Worm (Caenorhabditis elegans) whole organism, L2 larva: ENCODE data around the gene scvp-1.

ENCODE experiments used
- C34F6.9 ChIP-seq: fragments of 150-350 bp; optimal IDR thresholded peaks from 2 replicates; lab custom pipeline; 2014; ENCODE audit warnings: missing biosample characterization, missing genetic modification characterization
- F13H6.1 ChIP-seq: sonication (generic microtip); optimal IDR thresholded peaks from 2 replicates; lab custom pipeline; 2016; ENCODE audit warnings: missing genetic modification characterization, missing compliant biosample characterization
- R02D3.7 ChIP-seq: fragments of 150-350 bp; optimal IDR thresholded peaks from 2 replicates; lab custom pipeline; 2014; ENCODE audit warnings: missing biosample characterization, missing genetic modification characterization
- Y55F3AM.14 ChIP-seq: fragments of 200-800 bp; sonication (Bioruptor generic); optimal IDR thresholded peaks from 2 replicates; lab custom pipeline; 2018; ENCODE audit warnings: mild to moderate bottlenecking, missing genetic modification characterization, missing compliant biosample characterization
- ZK546.5 ChIP-seq: sonication (generic microtip); optimal IDR thresholded peaks from 2 replicates; lab custom pipeline; 2017; ENCODE audit warnings: missing biosample characterization, missing genetic modification characterization
- alr-1 ChIP-seq: fragments of 150-350 bp; optimal IDR thresholded peaks from 2 replicates; lab custom pipeline; 2014; ENCODE audit warnings: missing biosample characterization, missing genetic modification characterization
- aly-2 ChIP-seq: fragments of 150-350 bp; optimal IDR thresholded peaks from 2 replicates; lab custom pipeline; 2014; ENCODE audit warnings: missing biosample characterization, missing genetic modification characterization
- ama-1 ChIP-seq: fragments of 150-350 bp; optimal IDR thresholded peaks from 2 replicates; lab custom pipeline; 2018; ENCODE audit warnings: inconsistent platforms
- blmp-1 ChIP-seq: sonication (generic microtip); optimal IDR thresholded peaks from 2 replicates; lab custom pipeline; 2017; ENCODE audit warnings: missing genetic modification characterization, mild to moderate bottlenecking, missing compliant biosample characterization, antibody characterized with exemption, moderate library complexity; ENCODE audit not compliant: insufficient read depth
- ceh-16 ChIP-seq: fragments of 150-350 bp; optimal IDR thresholded peaks from 2 replicates; lab custom pipeline; 2014; ENCODE audit warnings: missing biosample characterization, missing genetic modification characterization
- ceh-82 ChIP-seq: fragments of 150-350 bp; optimal IDR thresholded peaks from 2 replicates; lab custom pipeline; 2014; ENCODE audit warnings: missing biosample characterization, missing genetic modification characterization
- crh-2 ChIP-seq: sonication (generic microtip); optimal IDR thresholded peaks from 2 replicates; lab custom pipeline; 2017; ENCODE audit warnings: missing biosample characterization, missing genetic modification characterization
- dmd-4 ChIP-seq: sonication (generic microtip); optimal IDR thresholded peaks from 2 replicates; lab custom pipeline; 2017; ENCODE audit warnings: missing biosample characterization, missing genetic modification characterization
- egl-27 ChIP-seq: sonication (generic microtip); optimal IDR thresholded peaks from 3 replicates; lab custom pipeline; 2017; ENCODE audit warnings: missing biosample characterization, missing genetic modification reagents, missing genetic modification characterization
- elt-1 ChIP-seq: fragments of 150-350 bp; optimal IDR thresholded peaks from 2 replicates; lab custom pipeline; 2014; ENCODE audit warnings: missing biosample characterization, missing genetic modification characterization
- elt-3 ChIP-seq: sonication (generic microtip); optimal IDR thresholded peaks from 2 replicates; lab custom pipeline; 2017; ENCODE audit warnings: missing biosample characterization, missing genetic modification characterization
- fos-1 ChIP-seq: fragments of 150-350 bp; optimal IDR thresholded peaks from 2 replicates; lab custom pipeline; 2014; ENCODE audit warnings: missing biosample characterization, missing genetic modification characterization
- gmeb-1 ChIP-seq: fragments of 150-350 bp; optimal IDR thresholded peaks from 2 replicates; lab custom pipeline; 2014; ENCODE audit warnings: missing biosample characterization, missing genetic modification characterization
- lin-11 ChIP-seq: fragments of 150-350 bp; sonication (generic microtip); optimal IDR thresholded peaks from 2 replicates; lab custom pipeline; 2014; ENCODE audit warnings: missing biosample characterization, missing genetic modification characterization, inconsistent platforms, mixed read lengths
- lin-13 ChIP-seq: fragments of 150-350 bp; optimal IDR thresholded peaks from 2 replicates; lab custom pipeline; 2014; ENCODE audit warnings: missing biosample characterization, missing genetic modification reagents, missing genetic modification characterization
- lin-39 ChIP-seq: fragments of 150-350 bp; optimal IDR thresholded peaks from 2 replicates; lab custom pipeline; 2014; ENCODE audit warnings: missing biosample characterization, missing genetic modification reagents, missing genetic modification characterization
- lsy-2 ChIP-seq, 2 experiments: fragments of 150-350 bp in 1 of 2; sonication (generic microtip) in 1 of 2; optimal IDR thresholded peaks; 2 replicates each; lab custom pipeline; 2014 to 2017; ENCODE audit warnings: missing biosample characterization in 2 of 2, missing genetic modification characterization in 2 of 2
- mab-5 ChIP-seq: fragments of 150-350 bp; optimal IDR thresholded peaks from 2 replicates; lab custom pipeline; 2014; ENCODE audit warnings: missing biosample characterization, missing genetic modification characterization
- mbf-1 ChIP-seq: sonication (generic microtip); optimal IDR thresholded peaks from 2 replicates; lab custom pipeline; 2017; ENCODE audit warnings: missing biosample characterization, missing genetic modification characterization
- mdl-1 ChIP-seq, 2 experiments: fragments of 150-350 bp in 1 of 2; sonication (generic microtip) in 1 of 2; optimal IDR thresholded peaks; 2 replicates each; lab custom pipeline; 2017; ENCODE audit warnings: missing biosample characterization in 2 of 2, missing genetic modification characterization in 2 of 2
- nhr-10 ChIP-seq: sonication (generic microtip); optimal IDR thresholded peaks from 2 replicates; lab custom pipeline; 2017; ENCODE audit warnings: missing biosample characterization, missing genetic modification characterization
- nhr-11 ChIP-seq: fragments of 150-350 bp; optimal IDR thresholded peaks from 2 replicates; lab custom pipeline; 2014; ENCODE audit warnings: missing biosample characterization, missing genetic modification characterization
- nhr-12 ChIP-seq: fragments of 150-350 bp; optimal IDR thresholded peaks from 2 replicates; lab custom pipeline; 2014; ENCODE audit warnings: missing biosample characterization, missing genetic modification characterization
- nhr-129 ChIP-seq: fragments of 150-350 bp; optimal IDR thresholded peaks from 2 replicates; lab custom pipeline; 2014; ENCODE audit warnings: missing biosample characterization, missing genetic modification characterization
- nhr-21 ChIP-seq: fragments of 150-350 bp; optimal IDR thresholded peaks from 2 replicates; lab custom pipeline; 2014; ENCODE audit warnings: missing biosample characterization, missing genetic modification characterization
- nhr-23 ChIP-seq: fragments of 150-350 bp; optimal IDR thresholded peaks from 2 replicates; lab custom pipeline; 2014; ENCODE audit warnings: missing biosample characterization, missing genetic modification reagents, missing genetic modification characterization
- nhr-237 ChIP-seq: fragments of 150-350 bp; optimal IDR thresholded peaks from 2 replicates; lab custom pipeline; 2014; ENCODE audit warnings: missing biosample characterization, missing genetic modification characterization
- nhr-25 ChIP-seq: fragments of 150-350 bp; sonication (generic microtip); optimal IDR thresholded peaks from 3 replicates; lab custom pipeline; 2014; ENCODE audit warnings: missing biosample characterization, missing genetic modification characterization
- nhr-6 ChIP-seq: fragments of 150-350 bp; optimal IDR thresholded peaks from 2 replicates; lab custom pipeline; 2014; ENCODE audit warnings: missing biosample characterization, missing genetic modification characterization
- nhr-77 ChIP-seq: fragments of 150-350 bp; optimal IDR thresholded peaks from 2 replicates; lab custom pipeline; 2014; ENCODE audit warnings: missing biosample characterization, missing genetic modification characterization
- peb-1 ChIP-seq: fragments of 150-350 bp; optimal IDR thresholded peaks from 2 replicates; lab custom pipeline; 2014; ENCODE audit warnings: missing biosample characterization, missing genetic modification characterization
- sem-4 ChIP-seq: fragments of 150-350 bp; optimal IDR thresholded peaks from 2 replicates; lab custom pipeline; 2014; ENCODE audit warnings: missing biosample characterization, missing genetic modification reagents, missing genetic modification characterization
- skn-1 ChIP-seq: sonication (generic microtip); optimal IDR thresholded peaks from 2 replicates; lab custom pipeline; 2017; ENCODE audit warnings: missing biosample characterization, missing genetic modification characterization
- sma-3 ChIP-seq: sonication (generic microtip); optimal IDR thresholded peaks from 2 replicates; lab custom pipeline; 2016; ENCODE audit warnings: missing genetic modification reagents, missing genetic modification characterization, missing compliant biosample characterization
- sma-9 ChIP-seq, 2 experiments: fragments of 150-350 bp in 1 of 2; sonication (generic microtip) in 1 of 2; optimal IDR thresholded peaks; 2 replicates each; lab custom pipeline; 2014 to 2016; ENCODE audit warnings: missing genetic modification characterization in 2 of 2, mild to moderate bottlenecking in 1 of 2, missing biosample characterization in 1 of 2, missing compliant biosample characterization in 1 of 2, missing genetic modification reagents in 1 of 2, moderate library complexity in 1 of 2
- snpc-4 ChIP-seq: fragments of 150-350 bp; optimal IDR thresholded peaks from 2 replicates; lab custom pipeline; 2014; ENCODE audit warnings: missing biosample characterization, missing genetic modification characterization
- unc-39 ChIP-seq: fragments of 150-350 bp; optimal IDR thresholded peaks from 2 replicates; lab custom pipeline; 2014; ENCODE audit warnings: missing biosample characterization, missing genetic modification characterization
- unc-55 ChIP-seq: fragments of 150-350 bp; sonication (generic microtip); optimal IDR thresholded peaks from 3 replicates; lab custom pipeline; 2014; ENCODE audit warnings: missing biosample characterization, missing genetic modification reagents, missing genetic modification characterization
- unc-62 ChIP-seq: fragments of 150-350 bp; optimal IDR thresholded peaks from 2 replicates; lab custom pipeline; 2014; ENCODE audit warnings: missing biosample characterization, missing genetic modification reagents, missing genetic modification characterization
- zag-1 ChIP-seq: fragments of 150-350 bp; optimal IDR thresholded peaks from 2 replicates; lab custom pipeline; 2014; ENCODE audit warnings: missing biosample characterization, missing genetic modification characterization
- ztf-1 ChIP-seq: fragments of 200-800 bp; sonication (Bioruptor generic); conservative IDR thresholded peaks from 2 replicates; pipeline ENCODE4 v1.3.6; 2022; ENCODE audit warnings: missing genetic modification characterization, missing compliant biosample characterization
- ztf-11 ChIP-seq: sonication (generic microtip); optimal IDR thresholded peaks from 2 replicates; lab custom pipeline; 2017; ENCODE audit warnings: missing biosample characterization, missing genetic modification characterization
- ztf-4 ChIP-seq: fragments of 150-350 bp; optimal IDR thresholded peaks from 2 replicates; lab custom pipeline; 2014; ENCODE audit warnings: missing biosample characterization, missing genetic modification characterization

scvp-1 gene

ce11 chrV:10937294-10937693 is 6.2 kb upstream of the scvp-1 start:
- TF ChIP-seq peb-1 (tag; lab: Kevin White, UChicago) (no peak), nhr-12 (tag; lab: Kevin White, UChicago) (no peak), Y55F3AM.14 (GFP tag; lab: Kevin White, UChicago) (no peak), zag-1 (tag; lab: Kevin White, UChicago) (no peak), sma-3 (GFP tag; lab: Kevin White, UChicago) (no peak), mbf-1 (no peak), dmd-4 (no peak), crh-2 (tag; lab: Kevin White, UChicago) (peak; percentile 52), egl-27 (tag; lab: Kevin White, UChicago) (no peak), C34F6.9 (tag; lab: Kevin White, UChicago) (peak; percentile 69), sem-4 (tag; lab: Kevin White, UChicago) (peak; percentile 63), ZK546.5 (tag; lab: Kevin White, UChicago) (no peak), ceh-16 (tag; lab: Kevin White, UChicago) (no peak), gmeb-1 (peak; percentile 47), ztf-11 (no peak), elt-1 (no peak), lin-13 (GFP tag; lab: Kevin White, UChicago) (no peak), nhr-25 (tag; lab: Kevin White, UChicago) (peak; percentile 1), nhr-129 (tag; lab: Kevin White, UChicago) (peak; percentile 94), nhr-77 (no peak), F13H6.1 (tag; lab: Kevin White, UChicago) (no peak), ztf-4 (peak; percentile 61), unc-55 (GFP tag; lab: Kevin White, UChicago) (no peak), elt-3 (no peak), skn-1 (tag; lab: Kevin White, UChicago) (peak; percentile 55), ama-1 (lab: Kevin White, UChicago) (no peak), lin-39 (no peak), nhr-6 (tag; lab: Kevin White, UChicago) (no peak), nhr-21 (tag; lab: Kevin White, UChicago) (peak; percentile 87), ceh-82 (tag; lab: Kevin White, UChicago) (no peak), snpc-4 (tag; lab: Kevin White, UChicago) (no peak), blmp-1 (tag; lab: Kevin White, UChicago) (no peak), mab-5 (tag; lab: Kevin White, UChicago) (no peak), unc-62 (GFP tag; lab: Kevin White, UChicago) (no peak), lin-11 (tag; lab: Kevin White, UChicago) (no peak), R02D3.7 (tag; lab: Kevin White, UChicago) (no peak), alr-1 (tag; lab: Kevin White, UChicago) (no peak), lsy-2 (tag; optimal IDR thresholded peaks at IDR 0.05; lab: Kevin White, UChicago) (peak in 1 of 2 experiments; percentile 71), mdl-1 (tag; optimal IDR thresholded peaks at IDR 0.05; lab: Kevin White, UChicago) (no peak), aly-2 (no peak), unc-39 (tag; lab: Kevin White, UChicago) (no peak), nhr-11 (tag; lab: Kevin White, UChicago) (no peak), ztf-1 (GFP tag; lab: Robert Waterston, UW) (no peak), nhr-10 (tag; lab: Kevin White, UChicago) (no peak), sma-9 (GFP tag; optimal IDR thresholded peaks at IDR 0.05; lab: Kevin White, UChicago) (peak; percentile 84), sma-9 (tag; optimal IDR thresholded peaks at IDR 0.05; lab: Kevin White, UChicago) (no peak), nhr-23 (tag; lab: Kevin White, UChicago) (no peak), fos-1 (tag; lab: Kevin White, UChicago) (peak; percentile 13), nhr-237 (tag; lab: Kevin White, UChicago) (no peak)
